Fruit fly (Drosophila melanogaster): ENCODE results near the gene eIF2A.

The eIF2A gene

DNA sequence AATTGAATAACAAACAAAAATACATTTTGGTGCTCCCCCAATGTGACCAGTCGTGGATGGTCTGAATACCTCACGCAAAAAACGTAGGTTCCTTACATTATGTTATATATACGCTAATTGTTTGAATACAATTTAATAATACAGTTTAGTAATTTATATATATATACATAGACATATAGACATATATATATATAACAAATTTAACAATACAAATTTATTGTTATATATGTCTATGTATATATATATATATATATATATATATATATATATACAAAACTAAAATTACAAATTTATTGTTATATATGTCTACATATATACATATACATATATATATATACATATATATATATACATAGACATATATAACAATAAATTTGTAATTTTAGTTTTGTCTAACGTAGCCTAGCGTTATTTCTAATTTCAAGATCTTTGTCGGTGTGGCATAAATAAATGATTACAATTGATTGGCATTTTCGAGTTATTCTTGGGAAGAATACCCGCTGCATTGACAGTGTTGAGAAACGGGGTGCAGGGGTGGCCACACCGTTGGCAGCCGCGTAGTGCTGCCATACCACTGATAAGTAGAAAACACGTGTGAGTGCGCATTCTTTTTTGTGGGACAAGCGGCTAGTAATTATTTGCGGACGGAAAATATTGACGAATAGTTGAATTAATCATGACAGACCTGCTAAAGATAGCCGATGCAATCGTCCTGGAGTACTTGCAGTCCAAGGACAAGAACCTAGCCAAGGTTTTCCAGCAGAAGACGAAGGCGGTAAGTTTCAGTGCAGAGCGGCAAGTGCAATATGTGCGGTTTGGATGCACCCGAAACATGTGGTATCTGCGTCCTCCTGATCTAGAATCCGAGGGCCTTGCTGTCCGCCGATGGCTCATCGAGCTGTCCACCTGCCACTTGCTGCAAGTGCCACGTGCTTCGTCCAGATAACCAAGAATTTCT is 7.9 kb downstream of the eIF2A start, which contains the start of the genes CG7148 and Nopp140 (continued):
- TF ChIP-seq Ets96B (tag; optimal IDR thresholded peaks at IDR 0.05) = peak; percentile 23
- peak; percentile 53 for TF ChIP-seq topi (GFP tag; optimal IDR thresholded peaks at IDR 0.05)
- TF ChIP-seq ss (GFP tag; optimal IDR thresholded peaks at IDR 0.05) = no peak
- TF ChIP-seq Eip75B (GFP tag; optimal IDR thresholded peaks at IDR 0.05) = no peak
- TF ChIP-seq svp (GFP tag) = peak; percentile 41
- no peak for TF ChIP-seq Met (GFP tag; optimal IDR thresholded peaks at IDR 0.05)
- TF ChIP-seq CG6276 (GFP tag; optimal IDR thresholded peaks at IDR 0.05) = no peak
- peak; percentile 8 for TF ChIP-seq CG8319 (GFP tag; optimal IDR thresholded peaks at IDR 0.05)
- TF ChIP-seq acj6 (GFP tag; optimal IDR thresholded peaks at IDR 0.05) = peak; percentile 60
- peak; percentile 51 for TF ChIP-seq lz (GFP tag; optimal IDR thresholded peaks at IDR 0.05)

DNA sequence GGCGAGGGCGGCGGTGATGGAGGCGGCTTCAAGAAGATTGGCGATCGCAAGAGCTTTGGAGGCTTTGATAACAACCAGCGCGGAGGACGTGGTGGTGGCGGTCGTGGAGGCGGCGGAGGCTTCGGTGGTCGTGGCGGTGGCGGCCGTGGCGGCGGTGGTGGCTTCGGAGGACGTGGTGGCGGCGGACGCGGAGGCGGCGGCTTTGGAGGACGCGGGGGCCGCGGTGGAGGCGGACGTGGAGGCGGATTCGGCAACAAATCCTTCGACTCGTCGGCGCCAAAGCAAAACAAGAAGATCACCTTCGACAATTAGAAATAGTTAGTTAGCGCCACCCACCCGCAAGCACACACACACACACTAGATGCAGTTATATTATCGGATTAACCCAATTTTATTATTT is 11.0 kb downstream of the eIF2A start:
- TF ChIP-seq CG11902 (GFP tag; optimal IDR thresholded peaks at IDR 0.05) (no peak), spab (GFP tag; optimal IDR thresholded peaks at IDR 0.05) (no peak), topi (GFP tag; optimal IDR thresholded peaks at IDR 0.05) (no peak), cyc (GFP tag; optimal IDR thresholded peaks at IDR 0.05) (no peak), CG3032 (tag; optimal IDR thresholded peaks at IDR 0.05) (no peak), OdsH (GFP tag; optimal IDR thresholded peaks at IDR 0.05) (no peak), dsx (GFP tag; optimal IDR thresholded peaks at IDR 0.05; ENCODE audit: poor library complexity, severe bottlenecking) (no peak)

DNA sequence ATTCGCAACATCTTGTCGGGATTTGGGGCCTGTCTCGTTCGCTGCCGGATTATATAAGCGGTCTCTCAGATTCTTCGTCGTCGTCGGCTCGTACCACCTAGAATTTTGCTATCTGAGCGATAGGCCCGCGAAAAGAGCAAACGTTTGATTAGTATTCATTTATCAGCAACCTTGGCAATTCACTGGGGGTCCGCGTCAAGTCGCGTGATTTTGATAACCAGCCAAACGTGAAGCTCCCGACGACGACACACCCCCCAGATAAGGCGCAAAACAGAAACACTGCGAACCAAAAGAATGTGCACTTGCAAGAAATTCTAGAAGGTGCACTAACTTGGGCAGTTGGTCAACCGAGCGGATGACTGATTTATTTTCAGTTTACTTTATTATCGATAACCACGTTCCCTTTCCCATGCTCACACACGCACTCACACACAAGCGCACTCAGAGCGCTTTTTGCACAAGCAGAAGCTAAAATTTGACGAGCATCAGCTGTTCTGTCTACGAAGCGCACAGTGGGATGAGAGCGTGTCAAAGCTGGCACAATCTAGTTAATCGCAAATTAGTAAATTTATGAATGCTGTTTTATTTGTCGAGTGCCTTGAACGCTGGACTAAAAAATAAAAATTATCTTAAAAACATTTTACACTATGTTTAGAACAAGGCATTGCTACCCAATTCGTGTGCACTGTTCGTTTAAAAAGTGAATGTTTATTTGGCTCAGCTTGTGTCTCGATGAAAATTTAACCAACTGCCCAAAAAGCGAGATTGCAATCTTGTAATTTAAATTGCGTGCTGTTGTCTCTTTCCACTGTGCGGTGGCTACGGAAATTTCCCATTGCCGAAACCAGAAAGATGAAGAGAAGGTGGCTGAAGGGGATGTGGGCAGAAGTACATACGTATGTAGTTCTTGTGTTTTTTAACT is 15.4 kb downstream of the eIF2A start:
- TF ChIP-seq CG11902 (GFP tag; optimal IDR thresholded peaks at IDR 0.05) (peak; percentile 92), Hr4 (GFP tag; optimal IDR thresholded peaks at IDR 0.05) (peak; percentile 98), CG1621 (tag; optimal IDR thresholded peaks at IDR 0.05) (peak; percentile 93), CG8119 (GFP tag; IDR thresholded peaks at IDR 0.05) (peak; percentile 96), CG6792 (GFP tag; optimal IDR thresholded peaks at IDR 0.05) (peak; percentile 97), ss (GFP tag; optimal IDR thresholded peaks at IDR 0.05) (peak; percentile 91 to 94), Ets96B (tag; optimal IDR thresholded peaks at IDR 0.05) (peak; percentile 94), CG6808 (GFP tag; optimal IDR thresholded peaks at IDR 0.05) (peak; percentile 95), net (GFP tag; optimal IDR thresholded peaks at IDR 0.05) (peak; percentile 97), CG3919 (GFP tag; optimal IDR thresholded peaks at IDR 0.05) (peak; percentile 96), Hr38 (GFP tag; optimal IDR thresholded peaks at IDR 0.05) (peak; percentile 15), CG16779 (tag; optimal IDR thresholded peaks at IDR 0.05) (peak; percentile 96), CG15336 (GFP tag; IDR thresholded peaks at IDR 0.05) (peak; percentile 96), Lpt (GFP tag; optimal IDR thresholded peaks at IDR 0.05) (peak; percentile 95), Eip93F (GFP tag; optimal IDR thresholded peaks at IDR 0.05) (peak; percentile 70), CG6163 (GFP tag; IDR thresholded peaks at IDR 0.05) (peak; percentile 94), Blimp-1 (GFP tag; optimal IDR thresholded peaks at IDR 0.05) (peak; percentile 89), Gug (GFP tag; IDR thresholded peaks at IDR 0.05) (peak; percentile 86), eg (GFP tag; IDR thresholded peaks at IDR 0.05) (peak; percentile 98), Ets21C (GFP tag; optimal IDR thresholded peaks at IDR 0.05) (peak; percentile 96), dac (GFP tag; optimal IDR thresholded peaks at IDR 0.05) (peak; percentile 95), CG31627 (GFP tag; optimal IDR thresholded peaks at IDR 0.05) (peak; percentile 97), fd59A (GFP tag; optimal IDR thresholded peaks at IDR 0.05) (peak; percentile 92), lz (GFP tag; optimal IDR thresholded peaks at IDR 0.05) (peak; percentile 98), CG10669 (GFP tag; optimal IDR thresholded peaks at IDR 0.05) (peak; percentile 95), CG34406 (GFP tag; optimal IDR thresholded peaks at IDR 0.05) (peak; percentile 95), CG11762 (GFP tag; optimal IDR thresholded peaks at IDR 0.05; ENCODE audit: insufficient read depth) (peak; percentile 93), OdsH (GFP tag; optimal IDR thresholded peaks at IDR 0.05) (peak; percentile 96), Sox102F (GFP tag; optimal IDR thresholded peaks at IDR 0.05) (peak; percentile 98), acj6 (GFP tag; optimal IDR thresholded peaks at IDR 0.05) (peak; percentile 96), esn (GFP tag; optimal IDR thresholded peaks at IDR 0.05) (peak; percentile 98), achi (GFP tag; optimal IDR thresholded peaks at IDR 0.05) (peak; percentile 95), CG4318 (GFP tag; optimal IDR thresholded peaks at IDR 0.05) (peak; percentile 95)

All from whole organism, prepupa.